Worm (Caenorhabditis elegans): ENCODE results near the gene scrm-7.

DNA sequence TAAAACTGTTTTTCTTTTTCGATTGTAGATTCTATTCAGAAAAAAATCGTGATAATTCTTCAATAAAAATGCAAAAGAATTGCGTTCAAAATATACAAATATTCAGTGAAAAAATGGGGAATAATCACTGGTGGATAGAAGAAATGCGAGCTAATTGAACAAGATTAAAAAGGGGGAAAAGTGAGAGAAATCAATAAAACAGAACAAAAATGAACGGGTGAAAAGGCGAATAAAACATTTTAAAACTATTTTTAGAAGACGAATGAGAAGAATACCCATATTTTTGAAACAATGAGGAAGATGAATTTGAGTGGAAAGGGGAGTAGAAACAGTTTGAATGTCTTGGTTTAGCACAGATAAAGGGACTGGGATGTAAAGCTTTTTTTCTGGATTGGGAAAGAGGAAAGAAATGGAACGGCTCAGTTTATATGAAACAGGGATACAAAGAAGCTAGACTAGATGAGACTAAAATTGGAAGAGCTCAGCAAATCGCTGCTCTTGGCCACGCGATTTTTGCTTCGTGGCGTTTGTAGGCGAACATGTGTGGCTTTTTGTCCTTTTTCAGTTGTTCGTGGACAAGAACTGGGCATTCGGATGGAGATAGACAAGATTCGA, 4.7 kb upstream of the scrm-7 start, which contains the start of gene Y50E8A.12:
- TF ChIP-seq nhr-76 (tag; optimal IDR thresholded peaks at IDR 0.05) (no peak), ztf-4 (tag; optimal IDR thresholded peaks at IDR 0.05) (no peak), hpl-2 (GFP tag; optimal IDR thresholded peaks at IDR 0.05) (no peak), ceh-82 (tag; optimal IDR thresholded peaks at IDR 0.05) (no peak), aly-2 (tag; optimal IDR thresholded peaks at IDR 0.05) (no peak), efl-3 (GFP tag; optimal IDR thresholded peaks at IDR 0.05) (no peak), snpc-4 (tag; optimal IDR thresholded peaks at IDR 0.05) (no peak), sox-4 (tag; optimal IDR thresholded peaks at IDR 0.05) (no peak), lin-15B (tag; optimal IDR thresholded peaks at IDR 0.05) (no peak), ztf-11 (tag; optimal IDR thresholded peaks at IDR 0.05) (no peak), tbx-2 (tag; optimal IDR thresholded peaks at IDR 0.05) (no peak), nhr-77 (tag; optimal IDR thresholded peaks at IDR 0.05) (no peak)
